Worm (Caenorhabditis elegans): Measurements from ENCODE around the gene F41F3.9.
A peak's percentile ranks its signal among the peaks of the same experiment; 100 is the strongest.

Gene F41F3.9

ce11 chrV:4676092-4676491 lies 20.8 kb downstream of the F41F3.9 start, which contains the start of gene K03B4.6:
TSS of gene K03B4.6 (minus strand) at chrV:4676192.
- no peak for TF ChIP-seq ces-1 (GFP tag; optimal IDR thresholded peaks at IDR 0.05)
- TF ChIP-seq daf-8 (GFP tag; IDR thresholded peaks at IDR 0.05), result no peak
- no peak for TF ChIP-seq daf-19 (GFP tag; conservative IDR thresholded peaks at IDR 0.05)
- no peak for TF ChIP-seq pha-4 (GFP tag; IDR thresholded peaks at IDR 0.05)
- no peak for TF ChIP-seq pha-4 (tag; optimal IDR thresholded peaks at IDR 0.05)
- no peak for TF ChIP-seq nhr-11 (tag; optimal IDR thresholded peaks at IDR 0.05)
- TF ChIP-seq mes-2 (tag; optimal IDR thresholded peaks at IDR 0.05; ENCODE audit: poor library complexity, severe bottlenecking), result no peak
- TF ChIP-seq rbr-2 (tag; optimal IDR thresholded peaks at IDR 0.05), result no peak
- no peak for TF ChIP-seq egl-27 (tag; optimal IDR thresholded peaks at IDR 0.05)
- TF ChIP-seq Y5F2A.4 (GFP tag; optimal IDR thresholded peaks at IDR 0.05), result no peak

- no peak for TF ChIP-seq ceh-20 (GFP tag; IDR thresholded peaks at IDR 0.05)
- no peak for TF ChIP-seq unc-130 (GFP tag; optimal IDR thresholded peaks at IDR 0.05)
Measured at ce11 chrV:4676812-4677211, 21.5 kb downstream of the F41F3.9 start.

- TF ChIP-seq lin-13 (GFP tag; optimal IDR thresholded peaks at IDR 0.05), result no peak
Measured at ce11 chrV:4681670-4682069, 26.4 kb downstream of the F41F3.9 start, which contains the start of gene K03B4.4. TSS of gene K03B4.4 (plus strand) at chrV:4681970.

ce11 chrV:4684137-4684536 lies 28.9 kb downstream of the F41F3.9 start:
- no peak for TF ChIP-seq F44E2.7 (GFP tag; IDR thresholded peaks at IDR 0.05)
- no peak for TF ChIP-seq ces-1 (GFP tag; optimal IDR thresholded peaks at IDR 0.05)
- no peak for TF ChIP-seq daf-16 (GFP tag; optimal IDR thresholded peaks at IDR 0.05)
- TF ChIP-seq daf-16 (tag; optimal IDR thresholded peaks at IDR 0.05), result no peak
- TF ChIP-seq unc-62 (GFP tag; optimal IDR thresholded peaks at IDR 0.05 in 1 of 2), result peak in 1 of 2 experiments; percentile 7
- no peak for TF ChIP-seq unc-62 (tag; optimal IDR thresholded peaks at IDR 0.05)
- no peak for TF ChIP-seq nhr-77 (tag; optimal IDR thresholded peaks at IDR 0.05)
- TF ChIP-seq F37D6.2 (tag; optimal IDR thresholded peaks at IDR 0.05), result no peak

- TF ChIP-seq pha-4 (GFP tag; IDR thresholded peaks at IDR 0.05), result peak; percentile 11; the same call in 1 of the 2 replicates
- no peak for TF ChIP-seq pha-4 (tag; optimal IDR thresholded peaks at IDR 0.05)
- peak; percentile 37 for TF ChIP-seq rbr-2 (tag; optimal IDR thresholded peaks at IDR 0.05)
- TF ChIP-seq dmd-6 (GFP tag; IDR thresholded peaks at IDR 0.05), result peak; percentile 24; the same call in 1 of the 2 replicates
- TF ChIP-seq sdz-12 (GFP tag; optimal IDR thresholded peaks at IDR 0.05), result no peak
- no peak for TF ChIP-seq T26A8.4 (GFP tag; IDR thresholded peaks at IDR 0.05)
- peak; percentile 36 for TF ChIP-seq dpl-1 (GFP tag; optimal IDR thresholded peaks at IDR 0.05)
- no peak for TF ChIP-seq tra-1 (GFP tag; IDR thresholded peaks at IDR 0.05)
- TF ChIP-seq lim-7 (GFP tag; IDR thresholded peaks at IDR 0.05), result no peak
- peak; percentile 33 for TF ChIP-seq nhr-6 (tag; optimal IDR thresholded peaks at IDR 0.05)
- no peak for TF ChIP-seq nhr-25 (tag; optimal IDR thresholded peaks at IDR 0.05; ENCODE audit: borderline replicate concordance, insufficient read depth)
- TF ChIP-seq hlh-11 (tag; optimal IDR thresholded peaks at IDR 0.05), result peak; percentile 41
- no peak for TF ChIP-seq F10B5.3 (tag; optimal IDR thresholded peaks at IDR 0.05)
- TF ChIP-seq hlh-30 (tag; optimal IDR thresholded peaks at IDR 0.05; ENCODE audit: insufficient read depth), result peak; percentile 98
- no peak for TF ChIP-seq zfp-3 (GFP tag; conservative IDR thresholded peaks at IDR 0.05)
- no peak for TF ChIP-seq lin-29 (GFP tag; IDR thresholded peaks at IDR 0.05)
- no peak for TF ChIP-seq Y75B8A.6 (GFP tag; IDR thresholded peaks at IDR 0.05)
- TF ChIP-seq nhr-10 (tag; optimal IDR thresholded peaks at IDR 0.05), result no peak
- TF ChIP-seq mep-1 (tag; optimal IDR thresholded peaks at IDR 0.05), result peak; percentile 40
- no peak for TF ChIP-seq ceh-62 (tag; optimal IDR thresholded peaks at IDR 0.05)
- TF ChIP-seq lin-38 (GFP tag; IDR thresholded peaks at IDR 0.05), result peak; percentile 44
- no peak for TF ChIP-seq vab-7 (GFP tag; IDR thresholded peaks at IDR 0.05)
- TF ChIP-seq madf-9 (GFP tag; conservative IDR thresholded peaks at IDR 0.05), result no peak
- no peak for TF ChIP-seq snpc-4 (tag; optimal IDR thresholded peaks at IDR 0.05)
- no peak for TF ChIP-seq daf-19 (GFP tag; conservative IDR thresholded peaks at IDR 0.05)
- peak; percentile 75 to 88 for TF ChIP-seq mdl-1 (tag; optimal IDR thresholded peaks at IDR 0.05)
- peak; percentile 81 for TF ChIP-seq mes-2 (tag; optimal IDR thresholded peaks at IDR 0.05; ENCODE audit: poor library complexity, severe bottlenecking)
- TF ChIP-seq nhr-237 (tag; optimal IDR thresholded peaks at IDR 0.05), result no peak
Measured at ce11 chrV:4686680-4687470, 31.6 kb downstream of the F41F3.9 start, which contains the start of gene taf-10. TSS of gene taf-10 (plus strand) at chrV:4687103.
